Worm (Caenorhabditis elegans) whole organism, L3 larva: ENCODE data around the gene T26E4.18.

ENCODE experiments used
- R02D3.7 ChIP-seq: fragments of 150-350 bp; optimal IDR thresholded peaks from 2 replicates; lab custom pipeline; 2014; ENCODE audit warnings: missing biosample characterization, missing genetic modification characterization
- egl-27 ChIP-seq: sonication (generic microtip); optimal IDR thresholded peaks from 4 replicates; lab custom pipeline; 2017; ENCODE audit warnings: missing biosample characterization, missing genetic modification reagents, missing genetic modification characterization
- elt-2 ChIP-seq: sonication (generic microtip); optimal IDR thresholded peaks from 2 replicates; lab custom pipeline; 2016; ENCODE audit warnings: missing genetic modification reagents, mild to moderate bottlenecking, missing genetic modification characterization, missing compliant biosample characterization
- mdl-1 ChIP-seq: fragments of 150-350 bp; optimal IDR thresholded peaks from 2 replicates; lab custom pipeline; 2014; ENCODE audit warnings: missing biosample characterization, missing genetic modification characterization
- nhr-12 ChIP-seq: fragments of 150-350 bp; optimal IDR thresholded peaks from 2 replicates; lab custom pipeline; 2014; ENCODE audit warnings: missing biosample characterization, missing genetic modification characterization
- nhr-76 ChIP-seq: fragments of 150-350 bp; sonication (generic microtip); optimal IDR thresholded peaks from 5 replicates; lab custom pipeline; 2014; ENCODE audit warnings: missing biosample characterization, missing genetic modification characterization
- nhr-77 ChIP-seq: fragments of 150-350 bp; optimal IDR thresholded peaks from 2 replicates; lab custom pipeline; 2014; ENCODE audit warnings: missing biosample characterization, missing genetic modification characterization
- pha-4 ChIP-seq: fragments of 150-350 bp; optimal IDR thresholded peaks from 2 replicates; lab custom pipeline; 2014; ENCODE audit warnings: missing biosample characterization, missing genetic modification reagents, missing genetic modification characterization
- pqm-1 ChIP-seq: fragments of 150-350 bp; optimal IDR thresholded peaks from 2 replicates; lab custom pipeline; 2017; ENCODE audit warnings: missing biosample characterization, missing genetic modification characterization, inconsistent platforms
- sea-2 ChIP-seq: fragments of 150-350 bp; sonication (generic microtip); optimal IDR thresholded peaks from 4 replicates; lab custom pipeline; 2014; ENCODE audit warnings: missing biosample characterization, missing genetic modification reagents, missing genetic modification characterization
- skn-1 ChIP-seq: fragments of 150-350 bp; optimal IDR thresholded peaks from 2 replicates; lab custom pipeline; 2014; ENCODE audit warnings: missing biosample characterization, missing genetic modification characterization
- snpc-4 ChIP-seq: fragments of 150-350 bp; optimal IDR thresholded peaks from 2 replicates; lab custom pipeline; 2014; ENCODE audit warnings: missing biosample characterization, missing genetic modification characterization

- TF ChIP-seq nhr-76 (tag; lab: Kevin White, UChicago) (no peak), snpc-4 (tag; lab: Kevin White, UChicago) (no peak), mdl-1 (tag; lab: Kevin White, UChicago) (no peak), pqm-1 (tag; lab: Kevin White, UChicago) (no peak), skn-1 (tag; lab: Kevin White, UChicago) (no peak), R02D3.7 (tag; lab: Kevin White, UChicago) (no peak), nhr-12 (tag; lab: Kevin White, UChicago) (no peak), egl-27 (tag; lab: Kevin White, UChicago) (no peak), pha-4 (no peak), nhr-77 (tag; lab: Kevin White, UChicago) (no peak), sea-2 (GFP tag; lab: Kevin White, UChicago) (no peak), elt-2 (tag; lab: Kevin White, UChicago) (no peak)
These were observed 46.0 kb downstream of the T26E4.18 start for ce11 chrV:15757645-15758044.
